Worm (Caenorhabditis elegans) whole organism, young adult: ENCODE measurements around the gene F39H12.3.

Experiments used
- B0336.3 ChIP-seq: fragments of 200-800 bp; sonication (Bioruptor generic); IDR thresholded peaks from 2 replicates; pipeline ENCODE4 v1.3.6; 2022; ENCODE audit warnings: missing genetic modification characterization, missing compliant biosample characterization
- C06A6.2 ChIP-seq: fragments of 200-800 bp; sonication (Bioruptor generic); conservative IDR thresholded peaks from 2 replicates; pipeline ENCODE4 v1.3.6; 2022; ENCODE audit warnings: missing genetic modification characterization, missing compliant biosample characterization
- Y56A3A.18 ChIP-seq: fragments of 200-800 bp; sonication (Bioruptor generic); IDR thresholded peaks from 2 replicates; pipeline ENCODE4 v1.3.6; 2022; ENCODE audit warnings: missing genetic modification reagents, missing genetic modification characterization, missing compliant biosample characterization
- akir-1 ChIP-seq: fragments of 200-800 bp; sonication (Bioruptor generic); optimal IDR thresholded peaks from 2 replicates; lab custom pipeline; 2018; ENCODE audit warnings: mild to moderate bottlenecking, missing genetic modification characterization, moderate library complexity, missing compliant biosample characterization
- ama-1 ChIP-seq, 3 experiments: fragments of 150-350 bp in 1 of 3; sonication (generic microtip) in 2 of 3; optimal IDR thresholded peaks; 2 replicates each; lab custom pipeline; 2014 to 2018; ENCODE audit warnings: missing biosample characterization in 2 of 3, missing genetic modification characterization in 2 of 3, missing genetic modification reagents in 2 of 3
- aptf-3 ChIP-seq: fragments of 200-800 bp; sonication (Bioruptor generic); IDR thresholded peaks from 2 replicates; pipeline ENCODE4 v1.3.6; 2022; ENCODE audit warnings: missing genetic modification characterization, missing compliant biosample characterization
- athp-1 ChIP-seq: sonication (generic microtip); optimal IDR thresholded peaks from 2 replicates; lab custom pipeline; 2017; ENCODE audit warnings: mild to moderate bottlenecking, missing genetic modification characterization, missing compliant biosample characterization
- ccch-3 ChIP-seq: fragments of 200-800 bp; sonication (Bioruptor generic); optimal IDR thresholded peaks from 2 replicates; lab custom pipeline; 2018; ENCODE audit warnings: mild to moderate bottlenecking, missing genetic modification characterization, missing compliant biosample characterization
- ceh-27 ChIP-seq: fragments of 200-800 bp; sonication (Bioruptor generic); optimal IDR thresholded peaks from 2 replicates; lab custom pipeline; 2018; ENCODE audit warnings: mild to moderate bottlenecking, missing genetic modification characterization, moderate library complexity, missing compliant biosample characterization
- ceh-40 ChIP-seq: fragments of 200-800 bp; sonication (Bioruptor generic); IDR thresholded peaks from 2 replicates; pipeline ENCODE4 v1.3.6; 2022; ENCODE audit warnings: missing genetic modification characterization, missing compliant biosample characterization
- ceh-91 ChIP-seq: fragments of 200-800 bp; sonication (Bioruptor generic); IDR thresholded peaks from 2 replicates; pipeline ENCODE4 v1.3.6; 2022; ENCODE audit warnings: missing genetic modification reagents, missing genetic modification characterization, missing compliant biosample characterization
- chd-7 ChIP-seq: sonication (generic microtip); optimal IDR thresholded peaks from 2 replicates; lab custom pipeline; 2016; ENCODE audit warnings: mild to moderate bottlenecking, missing genetic modification characterization, moderate library complexity, missing compliant biosample characterization
- die-1 ChIP-seq: sonication (generic microtip); optimal IDR thresholded peaks from 2 replicates; lab custom pipeline; 2016; ENCODE audit warnings: missing genotype, mild to moderate bottlenecking, missing genetic modification characterization, missing compliant biosample characterization
- dox-1 ChIP-seq: fragments of 200-800 bp; sonication (Bioruptor generic); IDR thresholded peaks from 2 replicates; pipeline ENCODE4 v1.3.6; 2022; ENCODE audit warnings: missing genetic modification reagents, missing genetic modification characterization, missing compliant biosample characterization
- egl-44 ChIP-seq: fragments of 200-800 bp; sonication (Bioruptor generic); IDR thresholded peaks from 2 replicates; pipeline ENCODE4 v1.3.6; 2022; ENCODE audit warnings: missing genetic modification reagents, missing genetic modification characterization, missing compliant biosample characterization
- him-1 ChIP-seq: sonication (generic microtip); optimal IDR thresholded peaks from 2 replicates; lab custom pipeline; 2016; ENCODE audit warnings: missing genotype, missing genetic modification reagents, missing genetic modification characterization, missing compliant biosample characterization
- hlh-12 ChIP-seq: sonication (generic microtip); optimal IDR thresholded peaks from 2 replicates; lab custom pipeline; 2016; ENCODE audit warnings: missing genetic modification characterization, missing compliant biosample characterization
- hmg-20 ChIP-seq: fragments of 200-800 bp; sonication (Bioruptor generic); IDR thresholded peaks from 2 replicates; pipeline ENCODE4 v1.3.6; 2022; ENCODE audit warnings: missing genetic modification reagents, missing genetic modification characterization, missing compliant biosample characterization
- let-607 ChIP-seq, 2 experiments: fragments of 200-800 bp in 1 of 2; sonication (Bioruptor generic) in 1 of 2; sonication (generic microtip) in 1 of 2; optimal IDR thresholded peaks; 2 replicates each; lab custom pipeline; 2016 to 2018; ENCODE audit warnings: mild to moderate bottlenecking in 2 of 2, missing compliant biosample characterization in 2 of 2, missing genetic modification characterization in 2 of 2, moderate library complexity in 2 of 2, missing genotype in 1 of 2
- lin-26 ChIP-seq: fragments of 200-800 bp; sonication (Bioruptor generic); IDR thresholded peaks from 2 replicates; pipeline ENCODE4 v1.3.6; 2022; ENCODE audit warnings: missing genetic modification reagents, missing genetic modification characterization, missing compliant biosample characterization
- lin-35 ChIP-seq, 3 experiments: fragments of 150-350 bp in 2 of 3; sonication (generic microtip) in 1 of 3; optimal IDR thresholded peaks; 2 replicates each; lab custom pipeline; 2014 to 2018; ENCODE audit warnings: missing biosample characterization in 3 of 3, missing genetic modification characterization in 3 of 3, missing genetic modification reagents in 3 of 3
- lir-1 ChIP-seq: fragments of 200-800 bp; sonication (Bioruptor generic); conservative IDR thresholded peaks from 2 replicates; pipeline ENCODE4 v1.3.6; 2022; ENCODE audit warnings: missing genetic modification reagents, missing genetic modification characterization, missing compliant biosample characterization
- lsl-1 ChIP-seq: fragments of 200-800 bp; sonication (Bioruptor generic); optimal IDR thresholded peaks from 2 replicates; lab custom pipeline; 2018; ENCODE audit warnings: mild to moderate bottlenecking, missing genetic modification characterization, moderate library complexity, missing compliant biosample characterization
- madf-10 ChIP-seq: sonication (generic microtip); optimal IDR thresholded peaks from 2 replicates; lab custom pipeline; 2016; ENCODE audit warnings: mild to moderate bottlenecking, missing genetic modification characterization, missing compliant biosample characterization
- mel-28 ChIP-seq: sonication (generic microtip); optimal IDR thresholded peaks from 2 replicates; lab custom pipeline; 2016; ENCODE audit warnings: borderline replicate concordance, mild to moderate bottlenecking, missing genetic modification characterization, missing compliant biosample characterization
- mxl-1 ChIP-seq: sonication (generic microtip); optimal IDR thresholded peaks from 2 replicates; lab custom pipeline; 2016; ENCODE audit warnings: missing genetic modification characterization, missing compliant biosample characterization
- nhr-80 ChIP-seq: sonication (generic microtip); optimal IDR thresholded peaks from 2 replicates; lab custom pipeline; 2016; ENCODE audit warnings: missing genetic modification characterization, missing compliant biosample characterization
- pbrm-1 ChIP-seq: fragments of 200-800 bp; sonication (Bioruptor generic); IDR thresholded peaks from 2 replicates; pipeline ENCODE4 v1.3.6; 2022; ENCODE audit warnings: missing genetic modification reagents, missing genetic modification characterization, missing compliant biosample characterization
- sdz-38 ChIP-seq: sonication (generic microtip); optimal IDR thresholded peaks from 2 replicates; lab custom pipeline; 2016; ENCODE audit warnings: missing genotype, missing genetic modification characterization, missing compliant biosample characterization
- snpc-1.3 ChIP-seq: sonication (generic microtip); optimal IDR thresholded peaks from 2 replicates; lab custom pipeline; 2017; ENCODE audit warnings: missing genetic modification characterization, mild to moderate bottlenecking, missing compliant biosample characterization, antibody characterized with exemption, moderate library complexity, missing genotype, missing genetic modification reagents; ENCODE audit not compliant: insufficient read depth
- somi-1 ChIP-seq: fragments of 200-800 bp; sonication (Bioruptor generic); optimal IDR thresholded peaks from 2 replicates; lab custom pipeline; 2018; ENCODE audit warnings: mild to moderate bottlenecking, missing genetic modification characterization, missing compliant biosample characterization
- tbp1 ChIP-seq: fragments of 200-800 bp; sonication (Bioruptor generic); optimal IDR thresholded peaks from 2 replicates; lab custom pipeline; 2018; ENCODE audit warnings: mild to moderate bottlenecking, missing genetic modification characterization, missing compliant biosample characterization
- unc-62 ChIP-seq: fragments of 150-350 bp; optimal IDR thresholded peaks from 2 replicates; lab custom pipeline; 2014; ENCODE audit warnings: missing biosample characterization, missing genetic modification reagents, missing genetic modification characterization

The F39H12.3 gene

ce11 chrX:817984-818383 is 23.3 kb downstream of the F39H12.3 start:
- no peak for TF ChIP-seq aptf-3 (GFP tag; lab: Robert Waterston, UW)
- no peak for TF ChIP-seq hlh-12
- no peak for TF ChIP-seq chd-7
- no peak for TF ChIP-seq ceh-40 (GFP tag; lab: Robert Waterston, UW)
- no peak for TF ChIP-seq ceh-91 (GFP tag; lab: Robert Waterston, UW)
- TF ChIP-seq somi-1 (GFP tag; lab: Kevin White, UChicago) = no peak
- TF ChIP-seq dox-1 (GFP tag; lab: Robert Waterston, UW) = no peak
- no peak for TF ChIP-seq madf-10 (tag; lab: Kevin White, UChicago)
- TF ChIP-seq sdz-38 = no peak
- no peak for TF ChIP-seq C06A6.2 (GFP tag; lab: Robert Waterston, UW)
- TF ChIP-seq hmg-20 (GFP tag; lab: Robert Waterston, UW) = no peak
- no peak for TF ChIP-seq mxl-1 (tag; lab: Kevin White, UChicago)
- TF ChIP-seq athp-1 (tag; lab: Kevin White, UChicago) = no peak
- no peak for TF ChIP-seq Y56A3A.18 (GFP tag; lab: Robert Waterston, UW)
- TF ChIP-seq akir-1 (GFP tag; lab: Kevin White, UChicago) = no peak
- TF ChIP-seq lsl-1 (GFP tag; lab: Kevin White, UChicago) = no peak
- TF ChIP-seq mel-28 (tag; lab: Kevin White, UChicago) = no peak
- TF ChIP-seq ccch-3 (GFP tag; lab: Kevin White, UChicago) = no peak

- peak in 1 of 2 experiments; percentile 26 for TF ChIP-seq let-607 (tag; optimal IDR thresholded peaks at IDR 0.05; lab: Kevin White, UChicago)
- peak; percentile 91 for TF ChIP-seq nhr-80 (tag; lab: Kevin White, UChicago)
- TF ChIP-seq ama-1 (optimal IDR thresholded peaks at IDR 0.05; lab: Kevin White, UChicago) = no peak
- no peak for TF ChIP-seq ama-1 (GFP tag; optimal IDR thresholded peaks at IDR 0.05; lab: Kevin White, UChicago)
- TF ChIP-seq, all 124 proteins: peak for 2
Observed at ce11 chrX:815929-816328, 25.4 kb downstream of the F39H12.3 start, which contains the start of gene ifd-2. Gene ifd-2, minus strand, starts transcription at chrX:815929.

- TF ChIP-seq ceh-27 (GFP tag; lab: Kevin White, UChicago) = no peak
- TF ChIP-seq unc-62 (GFP tag; lab: Kevin White, UChicago) = no peak
- no peak for TF ChIP-seq sdz-38
- no peak for TF ChIP-seq snpc-1.3 (tag; lab: Kevin White, UChicago)
- TF ChIP-seq lin-35 (GFP tag; optimal IDR thresholded peaks at IDR 0.05; lab: Kevin White, UChicago) = no peak
- TF ChIP-seq lir-1 (GFP tag; lab: Robert Waterston, UW) = no peak
- no peak for TF ChIP-seq pbrm-1 (GFP tag; lab: Robert Waterston, UW)
- no peak for TF ChIP-seq tbp1
- TF ChIP-seq him-1 (tag; lab: Kevin White, UChicago) = no peak
- TF ChIP-seq mxl-1 (tag; lab: Kevin White, UChicago) = no peak
- no peak for TF ChIP-seq lin-26 (GFP tag; lab: Robert Waterston, UW)
Observed at ce11 chrX:813063-813462, 28.2 kb downstream of the F39H12.3 start, which contains the start of gene F25E2.3. Gene F25E2.3, minus strand, starts transcription at chrX:813163.

ce11 chrX:812264-812663 is 29.0 kb downstream of the F39H12.3 start:
- TF ChIP-seq nhr-80 (tag; lab: Kevin White, UChicago) (peak; percentile 36), B0336.3 (GFP tag; lab: Robert Waterston, UW) (no peak), die-1 (tag; lab: Kevin White, UChicago) (no peak), let-607 (tag; optimal IDR thresholded peaks at IDR 0.05; lab: Kevin White, UChicago) (peak in 1 of 2 experiments; percentile 17), lin-35 (GFP tag; optimal IDR thresholded peaks at IDR 0.05; lab: Kevin White, UChicago) (no peak), egl-44 (GFP tag; lab: Robert Waterston, UW) (no peak)
